Worm (Caenorhabditis elegans) whole organism, late embryonic: ENCODE measurements around the gene C47E8.4.

Source experiments
- pha-4 ChIP-seq: fragments of 150-350 bp; optimal IDR thresholded peaks from 2 replicates; lab custom pipeline; 2018; ENCODE audit warnings: missing biosample characterization, missing genetic modification reagents, missing genetic modification characterization
- sox-4 ChIP-seq: sonication (generic microtip); optimal IDR thresholded peaks from 2 replicates; lab custom pipeline; 2017; ENCODE audit warnings: mild to moderate bottlenecking, missing genetic modification characterization, inconsistent platforms, missing compliant biosample characterization

- no peak for TF ChIP-seq sox-4
- TF ChIP-seq pha-4 (tag; lab: Kevin White, UChicago): no peak
These were observed 25.7 kb downstream of the C47E8.4 start for ce11 chrV:14659595-14659994.
